Fruit fly (Drosophila melanogaster): Measurements from ENCODE around the gene CG11307.
A peak's percentile ranks its signal among the peaks of the same experiment; 100 is the strongest.

dm6 chr3L:21604265-21604664 lies 13.2 kb upstream of the CG11307 start:
- TF ChIP-seq CG8478 (optimal IDR thresholded peaks at IDR 0.05) = no peak
- peak; percentile 99 to 100 for TF ChIP-seq CTCF (optimal IDR thresholded peaks at IDR 0.05)
